Fruit fly (Drosophila melanogaster) whole organism, embryonic: ENCODE data around the gene ea.

ENCODE experiments used
- Abd-B ChIP-seq: fragments of 200-800 bp; sonication (Bioruptor generic); optimal IDR thresholded peaks from 2 replicates; lab custom pipeline; 2018; ENCODE audit warnings: missing biosample characterization, mild to moderate bottlenecking, missing genetic modification characterization, moderate library complexity
- Bdp1 ChIP-seq: fragments of 200-800 bp; sonication (Bioruptor generic); optimal IDR thresholded peaks from 3 replicates; lab custom pipeline; 2016; ENCODE audit warnings: missing biosample characterization, missing genetic modification characterization
- CG10979 ChIP-seq: fragments of 200-800 bp; sonication (Bioruptor generic); optimal IDR thresholded peaks from 2 replicates; lab custom pipeline; 2018; ENCODE audit warnings: missing biosample characterization, mild to moderate bottlenecking, missing genetic modification characterization, moderate library complexity
- CG11504 ChIP-seq: fragments of 200-800 bp; sonication (Bioruptor generic); optimal IDR thresholded peaks from 3 replicates; lab custom pipeline; 2019; ENCODE audit warnings: missing biosample characterization, mild to moderate bottlenecking, missing genetic modification characterization, moderate library complexity
- CG13287 ChIP-seq: fragments of 200-800 bp; sonication (Bioruptor generic); IDR thresholded peaks from 2 replicates; pipeline ENCODE4 v1.3.6; 2022; ENCODE audit warnings: missing biosample characterization, missing genetic modification characterization; ENCODE audit not compliant: partially characterized antibody
- CG13894 ChIP-seq: fragments of 200-800 bp; sonication (Bioruptor generic); optimal IDR thresholded peaks from 3 replicates; lab custom pipeline; 2018; ENCODE audit warnings: missing biosample characterization, mild to moderate bottlenecking, missing genetic modification characterization, moderate library complexity
- CG17359 ChIP-seq: fragments of 200-800 bp; sonication (Bioruptor generic); optimal IDR thresholded peaks from 3 replicates; lab custom pipeline; 2018; ENCODE audit warnings: missing biosample characterization, mild to moderate bottlenecking, missing genetic modification characterization, moderate library complexity
- CG18262 ChIP-seq: fragments of 200-800 bp; optimal IDR thresholded peaks from 3 replicates; lab custom pipeline; 2019; ENCODE audit warnings: missing biosample characterization, mild to moderate bottlenecking, missing genetic modification characterization, moderate library complexity
- CG18476 ChIP-seq: fragments of 200-800 bp; sonication (Bioruptor generic); optimal IDR thresholded peaks from 2 replicates; lab custom pipeline; 2016; ENCODE audit warnings: missing biosample characterization, mild to moderate bottlenecking, missing genetic modification characterization
- CG2712 ChIP-seq: fragments of 200-800 bp; optimal IDR thresholded peaks from 3 replicates; lab custom pipeline; 2019; ENCODE audit warnings: missing biosample characterization, mild to moderate bottlenecking, missing genetic modification characterization, moderate library complexity
- CG31388 ChIP-seq: fragments of 200-800 bp; sonication (Bioruptor generic); optimal IDR thresholded peaks from 2 replicates; lab custom pipeline; 2016; ENCODE audit warnings: missing biosample characterization, missing genetic modification characterization
- CG4404 ChIP-seq: fragments of 200-800 bp; sonication (Bioruptor generic); IDR thresholded peaks from 2 replicates; pipeline ENCODE4 v1.3.6; 2022; ENCODE audit warnings: missing biosample characterization, missing genetic modification characterization
- CG7357 ChIP-seq: fragments of 200-800 bp; sonication (Bioruptor generic); IDR thresholded peaks from 3 replicates; pipeline ENCODE4 v1.3.6; 2022; ENCODE audit warnings: missing biosample characterization, missing genetic modification characterization
- CG8290 ChIP-seq, 3 experiments: fragments of 200-800 bp; sonication (Bioruptor generic); optimal IDR thresholded peaks; 2 replicates each; lab custom pipeline; 2016 to 2019; ENCODE audit warnings: missing biosample characterization in 3 of 3, missing genetic modification characterization in 3 of 3, mild to moderate bottlenecking in 2 of 3, moderate library complexity in 1 of 3
- CG9215 ChIP-seq: fragments of 200-800 bp; sonication (Bioruptor generic); IDR thresholded peaks from 2 replicates; pipeline ENCODE4 v1.3.6; 2022; ENCODE audit warnings: missing biosample characterization, missing genetic modification characterization
- Camta ChIP-seq: fragments of 200-800 bp; sonication (Bioruptor generic); optimal IDR thresholded peaks from 2 replicates; lab custom pipeline; 2016; ENCODE audit warnings: missing biosample characterization, missing genetic modification characterization
- D ChIP-seq, 2 experiments: fragments of 200-800 bp in 1 of 2; fragments of >200 bp in 1 of 2; sonication (Bioruptor generic) in 1 of 2; optimal IDR thresholded peaks; 2 replicates in 1 of 2; 3 replicates in 1 of 2; lab custom pipeline; 2017; ENCODE audit warnings: mild to moderate bottlenecking in 1 of 2, missing biosample characterization in 1 of 2, missing genetic modification characterization in 1 of 2, missing genetic modification reagents in 1 of 2
- E2f1 ChIP-seq: fragments of 200-800 bp; sonication (Bioruptor generic); IDR thresholded peaks from 2 replicates; pipeline ENCODE4 v1.3.6; 2022; ENCODE audit warnings: missing biosample characterization, missing genetic modification characterization
- H2.0 ChIP-seq: fragments of 200-800 bp; sonication (Bioruptor generic); IDR thresholded peaks from 2 replicates; pipeline ENCODE4 v1.3.6; 2022; ENCODE audit warnings: missing biosample characterization, missing genetic modification characterization
- Hey ChIP-seq: fragments of 200-800 bp; sonication (Bioruptor generic); optimal IDR thresholded peaks from 3 replicates; lab custom pipeline; 2018; ENCODE audit warnings: missing biosample characterization, mild to moderate bottlenecking, missing genetic modification characterization
- Lhr ChIP-seq: fragments of 200-800 bp; sonication (Bioruptor generic); optimal IDR thresholded peaks from 3 replicates; lab custom pipeline; 2017; ENCODE audit warnings: mild to moderate bottlenecking, missing biosample characterization, missing genetic modification reagents, missing genetic modification characterization
- Mrtf ChIP-seq: fragments of 200-800 bp; sonication (Bioruptor generic); IDR thresholded peaks from 3 replicates; pipeline ENCODE4 v1.3.6; 2022; ENCODE audit warnings: missing biosample characterization, missing genetic modification characterization
- NfI ChIP-seq: fragments of 200-800 bp; sonication (Bioruptor generic); optimal IDR thresholded peaks from 3 replicates; lab custom pipeline; 2018; ENCODE audit warnings: missing biosample characterization, mild to moderate bottlenecking, missing genetic modification characterization, moderate library complexity
- Pdp1 ChIP-seq, 2 experiments: fragments of 200-800 bp; sonication (Bioruptor generic); optimal IDR thresholded peaks; 3 replicates each; lab custom pipeline; 2016; ENCODE audit warnings: missing biosample characterization in 2 of 2, missing genetic modification characterization in 2 of 2, mild to moderate bottlenecking in 1 of 2, moderate library complexity in 1 of 2
- Trl ChIP-seq, 3 experiments: fragments of >200 bp in 2 of 3; fragments of 200-800 bp in 1 of 3; sonication (Bioruptor generic) in 1 of 3; optimal IDR thresholded peaks; 2 replicates in 1 of 3; 3 replicates in 2 of 3; lab custom pipeline; 2016 to 2017; ENCODE audit warnings: missing biosample characterization in 1 of 3, missing genetic modification characterization in 1 of 3
- ab ChIP-seq: fragments of 200-800 bp; sonication (Bioruptor generic); optimal IDR thresholded peaks from 2 replicates; lab custom pipeline; 2016; ENCODE audit warnings: missing biosample characterization, missing genetic modification characterization
- chinmo ChIP-seq: fragments of 200-800 bp; sonication (Bioruptor generic); IDR thresholded peaks from 4 replicates; pipeline ENCODE4 v1.3.6; 2022; ENCODE audit warnings: missing biosample characterization, missing genetic modification characterization; ENCODE audit not compliant: partially characterized antibody
- dmrt11E ChIP-seq: fragments of 200-800 bp; sonication (Bioruptor generic); optimal IDR thresholded peaks from 3 replicates; lab custom pipeline; 2018; ENCODE audit warnings: missing biosample characterization, mild to moderate bottlenecking, missing genetic modification characterization, moderate library complexity
- ems ChIP-seq: fragments of 200-800 bp; sonication (Bioruptor generic); optimal IDR thresholded peaks from 3 replicates; lab custom pipeline; 2016; ENCODE audit warnings: missing biosample characterization, missing genetic modification characterization
- exex ChIP-seq: fragments of 200-800 bp; sonication (Bioruptor generic); optimal IDR thresholded peaks from 4 replicates; lab custom pipeline; 2018; ENCODE audit warnings: missing biosample characterization, mild to moderate bottlenecking, missing genetic modification characterization, moderate library complexity
- fd64A ChIP-seq: fragments of 200-800 bp; sonication (Bioruptor generic); optimal IDR thresholded peaks from 3 replicates; lab custom pipeline; 2018; ENCODE audit warnings: missing biosample characterization, mild to moderate bottlenecking, missing genetic modification characterization
- lov ChIP-seq, 2 experiments: fragments of 200-800 bp in 1 of 2; fragments of >200 bp in 1 of 2; sonication (Bioruptor generic) in 1 of 2; IDR thresholded peaks in 1 of 2; optimal IDR thresholded peaks in 1 of 2; 2 replicates in 1 of 2; 3 replicates in 1 of 2; pipeline versions ENCODE4 v1.3.6 to Lab custom; 2017 to 2022; ENCODE audit warnings: missing biosample characterization in 1 of 2, missing genetic modification characterization in 1 of 2
- nmo ChIP-seq: fragments of 200-800 bp; sonication (Bioruptor generic); optimal IDR thresholded peaks from 2 replicates; lab custom pipeline; 2018; ENCODE audit warnings: missing biosample characterization, mild to moderate bottlenecking, missing genetic modification characterization, moderate library complexity
- org-1 ChIP-seq: fragments of 200-800 bp; sonication (Bioruptor generic); optimal IDR thresholded peaks from 2 replicates; lab custom pipeline; 2017; ENCODE audit warnings: missing biosample characterization, missing genetic modification characterization
- pan ChIP-seq, 4 experiments: fragments of >200 bp in 3 of 4; fragments of 200-800 bp in 1 of 4; sonication (Bioruptor generic) in 1 of 4; optimal IDR thresholded peaks in 3 of 4; IDR thresholded peaks in 1 of 4; 2 replicates each; pipeline versions ENCODE4 v1.3.6 to Lab custom; 2017 to 2022; ENCODE audit warnings: missing biosample characterization in 2 of 4, missing genetic modification characterization in 2 of 4, mixed read lengths in 1 of 4
- row ChIP-seq: fragments of 200-800 bp; sonication (Bioruptor generic); IDR thresholded peaks from 3 replicates; pipeline ENCODE4 v1.3.6; 2022; ENCODE audit warnings: missing biosample characterization, missing genetic modification characterization
- slp2 ChIP-seq: fragments of 200-800 bp; sonication (Bioruptor generic); optimal IDR thresholded peaks from 2 replicates; lab custom pipeline; 2016; ENCODE audit warnings: missing biosample characterization, missing genetic modification characterization
- tll ChIP-seq, 2 experiments: fragments of 200-800 bp in 1 of 2; fragments of >200 bp in 1 of 2; sonication (Bioruptor generic) in 1 of 2; optimal IDR thresholded peaks; 2 replicates each; lab custom pipeline; 2017 to 2019; ENCODE audit warnings: missing biosample characterization in 2 of 2, missing genetic modification characterization in 2 of 2, mild to moderate bottlenecking in 1 of 2, moderate library complexity in 1 of 2
- trem ChIP-seq: fragments of 200-800 bp; optimal IDR thresholded peaks from 3 replicates; lab custom pipeline; 2019; ENCODE audit warnings: missing biosample characterization, mild to moderate bottlenecking, missing genetic modification characterization, moderate library complexity
- twi ChIP-seq: fragments of 200-800 bp; optimal IDR thresholded peaks from 2 replicates; lab custom pipeline; 2019; ENCODE audit warnings: missing biosample characterization, mild to moderate bottlenecking, missing genetic modification characterization, moderate library complexity
- unc-4 ChIP-seq: fragments of 200-800 bp; sonication (Bioruptor generic); IDR thresholded peaks from 2 replicates; pipeline ENCODE4 v1.3.6; 2022; ENCODE audit warnings: missing biosample characterization, missing genetic modification characterization; ENCODE audit not compliant: partially characterized antibody
- wor ChIP-seq: fragments of 200-800 bp; sonication (Bioruptor generic); IDR thresholded peaks from 2 replicates; pipeline ENCODE4 v1.3.6; 2022; ENCODE audit warnings: missing biosample characterization, missing genetic modification characterization
- zf30C ChIP-seq: fragments of 200-800 bp; sonication (Bioruptor generic); optimal IDR thresholded peaks from 3 replicates; lab custom pipeline; 2018; ENCODE audit warnings: missing biosample characterization, mild to moderate bottlenecking, missing genetic modification characterization

ea gene

dm6 chr3R:15280619-15281334, 47.8 kb upstream of the ea start (continued):
- TF ChIP-seq NfI (peak; percentile 65), Hey (tag; lab: Kevin White, UChicago) (no peak), CG10979 (tag; lab: Kevin White, UChicago) (peak; percentile 87), Lhr (GFP tag; lab: Kevin White, UChicago) (peak; percentile 39), wor (GFP tag; lab: Robert Waterston, UW) (peak; percentile 28; the same call in 1 of the 2 replicates), fd64A (GFP tag; lab: Kevin White, UChicago) (no peak), Abd-B (GFP tag; lab: Kevin White, UChicago) (peak; percentile 65), org-1 (GFP tag; lab: Kevin White, UChicago) (peak; percentile 61), CG11504 (tag; lab: Kevin White, UChicago) (peak; percentile 81), row (GFP tag; lab: Robert Waterston, UW) (peak; percentile 69), CG18476 (GFP tag; lab: Kevin White, UChicago) (peak; percentile 42), D (optimal IDR thresholded peaks at IDR 0.05; lab: Kevin White, UChicago) (no peak), D (GFP tag; optimal IDR thresholded peaks at IDR 0.05; lab: Kevin White, UChicago) (peak; percentile 82), exex (tag; lab: Kevin White, UChicago) (peak; percentile 12), twi (peak; percentile 69), slp2 (GFP tag; lab: Kevin White, UChicago) (peak; percentile 3), H2.0 (0 out of 2 replicates have a peak, but pooled peaks have one; percentile 29), tll (GFP tag; optimal IDR thresholded peaks at IDR 0.05; lab: Kevin White, UChicago) (peak in 1 of 2 experiments; percentile 13), zf30C (GFP tag; lab: Kevin White, UChicago) (peak; percentile 61), CG17359 (peak; percentile 48), Camta (GFP tag; lab: Kevin White, UChicago) (peak; percentile 40), unc-4 (GFP tag; lab: Robert Waterston, UW) (no peak), nmo (GFP tag; lab: Kevin White, UChicago) (peak; percentile 90)

- peak in 1 of 2 experiments; percentile 39 for TF ChIP-seq Trl (optimal IDR thresholded peaks at IDR 0.05; lab: Kevin White, UChicago)
- TF ChIP-seq Trl (GFP tag; optimal IDR thresholded peaks at IDR 0.05; lab: Kevin White, UChicago), result no peak
- no peak for TF ChIP-seq lov (optimal IDR thresholded peaks at IDR 0.05; lab: Kevin White, UChicago)
- TF ChIP-seq lov (GFP tag; IDR thresholded peaks at IDR 0.05; lab: Robert Waterston, UW), result peak; percentile 62; the same call in 1 of the 3 replicates
- TF ChIP-seq CG8290 (GFP tag; optimal IDR thresholded peaks at IDR 0.05; lab: Kevin White, UChicago), result no peak
- TF ChIP-seq CG8290 (tag; optimal IDR thresholded peaks at IDR 0.05; lab: Kevin White, UChicago), result peak in 1 of 2 experiments; percentile 10
- TF ChIP-seq CG31388, result no peak
- no peak for TF ChIP-seq trem (tag; lab: Kevin White, UChicago)
- TF ChIP-seq ems (GFP tag; lab: Kevin White, UChicago), result no peak
- peak; percentile 28 for TF ChIP-seq CG2712 (tag; lab: Kevin White, UChicago)
- no peak for TF ChIP-seq unc-4 (GFP tag; lab: Robert Waterston, UW)
- 0 out of 3 replicates have a peak, but pooled peaks have one; percentile 4 for TF ChIP-seq Mrtf (GFP tag; lab: Robert Waterston, UW)
- peak in 1 of 2 experiments; percentile 72 for TF ChIP-seq Pdp1 (GFP tag; optimal IDR thresholded peaks at IDR 0.05; lab: Kevin White, UChicago)
- TF ChIP-seq CG13287 (GFP tag; lab: Robert Waterston, UW), result no peak
- TF ChIP-seq CG4404 (GFP tag; lab: Robert Waterston, UW), result no peak
- no peak for TF ChIP-seq CG7357
- no peak for TF ChIP-seq CG13894
- TF ChIP-seq CG9215 (GFP tag; lab: Robert Waterston, UW), result no peak
- no peak for TF ChIP-seq ab
- no peak for TF ChIP-seq Bdp1 (GFP tag; lab: Kevin White, UChicago)
- TF ChIP-seq pan (optimal IDR thresholded peaks at IDR 0.05; lab: Kevin White, UChicago), result no peak
- peak in 1 of 2 experiments; percentile 2 for TF ChIP-seq pan (GFP tag; optimal IDR thresholded peaks at IDR 0.05 in 1 of 2, IDR thresholded peaks at IDR 0.05 in 1 of 2)
- TF ChIP-seq CG18262 (tag; lab: Kevin White, UChicago), result peak; percentile 7
- no peak for TF ChIP-seq dmrt11E (tag; lab: Kevin White, UChicago)
- 0 out of 4 replicates have a peak, but pooled peaks have one; percentile 18 for TF ChIP-seq chinmo (GFP tag; lab: Robert Waterston, UW)
- TF ChIP-seq E2f1, result peak; percentile 5; the same call in 1 of the 2 replicates
Measured at dm6 chr3R:15281335-15281963, 47.1 kb upstream of the ea start.
